Worm (Caenorhabditis elegans): ENCODE results near the gene pals-33.

Gene pals-33

ce11 chrV:3706167-3706566 is 33.0 kb downstream of the pals-33 start:
- TF ChIP-seq dpl-1 (GFP tag; optimal IDR thresholded peaks at IDR 0.05) (no peak), nhr-28 (tag; optimal IDR thresholded peaks at IDR 0.05) (no peak), sox-4 (tag; optimal IDR thresholded peaks at IDR 0.05) (no peak)

ce11 chrV:3706893-3707292 is 33.7 kb downstream of the pals-33 start:
- peak; percentile 11 for TF ChIP-seq ceh-8 (GFP tag; optimal IDR thresholded peaks at IDR 0.05)
- no peak for TF ChIP-seq nhr-71 (tag; optimal IDR thresholded peaks at IDR 0.05)

ce11 chrV:3711544-3711943 is 38.4 kb downstream of the pals-33 start:
- TF ChIP-seq swsn-7 (tag; optimal IDR thresholded peaks at IDR 0.05) (no peak), elt-3 (tag; optimal IDR thresholded peaks at IDR 0.05) (no peak), lsy-2 (tag; optimal IDR thresholded peaks at IDR 0.05) (no peak), unc-98 (GFP tag; IDR thresholded peaks at IDR 0.05) (no peak), ama-1 (optimal IDR thresholded peaks at IDR 0.05) (no peak), nhr-19 (GFP tag; conservative IDR thresholded peaks at IDR 0.05) (no peak), pag-3 (tag; optimal IDR thresholded peaks at IDR 0.05; ENCODE audit: borderline replicate concordance, insufficient read depth) (no peak), ets-5 (GFP tag; IDR thresholded peaks at IDR 0.05) (no peak), sox-4 (tag; optimal IDR thresholded peaks at IDR 0.05) (no peak), ztf-11 (tag; optimal IDR thresholded peaks at IDR 0.05) (no peak), mep-1 (tag; optimal IDR thresholded peaks at IDR 0.05) (no peak), blmp-1 (tag; optimal IDR thresholded peaks at IDR 0.05) (no peak), ceh-63 (GFP tag; optimal IDR thresholded peaks at IDR 0.05) (no peak), Y116A8C.19 (tag; optimal IDR thresholded peaks at IDR 0.05; ENCODE audit: borderline replicate concordance) (no peak), nhr-12 (tag; optimal IDR thresholded peaks at IDR 0.05) (no peak), nhr-237 (tag; optimal IDR thresholded peaks at IDR 0.05) (no peak), fos-1 (tag; optimal IDR thresholded peaks at IDR 0.05) (no peak), lin-13 (GFP tag; optimal IDR thresholded peaks at IDR 0.05) (no peak), xbp-1 (tag; optimal IDR thresholded peaks at IDR 0.05) (no peak)

ce11 chrV:3712192-3712591 is 39.0 kb downstream of the pals-33 start:
- no peak for TF ChIP-seq nhr-12 (tag; optimal IDR thresholded peaks at IDR 0.05)
- no peak for TF ChIP-seq nhr-237 (tag; optimal IDR thresholded peaks at IDR 0.05)
- no peak for TF ChIP-seq rnt-1 (tag; optimal IDR thresholded peaks at IDR 0.05)
- no peak for TF ChIP-seq hlh-4 (tag; optimal IDR thresholded peaks at IDR 0.05)
- TF ChIP-seq fkh-8 (tag; optimal IDR thresholded peaks at IDR 0.05), result peak; percentile 14
- peak in 1 of 2 experiments; percentile 1 for TF ChIP-seq lsy-2 (tag; optimal IDR thresholded peaks at IDR 0.05)
- TF ChIP-seq mef-2 (tag; optimal IDR thresholded peaks at IDR 0.05), result no peak
- peak; percentile 8 for TF ChIP-seq tbx-2 (tag; optimal IDR thresholded peaks at IDR 0.05)

- TF ChIP-seq nhr-84 (tag; optimal IDR thresholded peaks at IDR 0.05) (no peak), lin-15B (tag; optimal IDR thresholded peaks at IDR 0.05) (no peak), nhr-71 (tag; optimal IDR thresholded peaks at IDR 0.05) (no peak), snu-23 (GFP tag; optimal IDR thresholded peaks at IDR 0.05) (peak; percentile 0), fkh-8 (tag; optimal IDR thresholded peaks at IDR 0.05) (no peak)
Observed at ce11 chrV:3712955-3713354, 39.8 kb downstream of the pals-33 start.

- TF ChIP-seq efl-3 (GFP tag; optimal IDR thresholded peaks at IDR 0.05) (no peak), ceh-8 (GFP tag; optimal IDR thresholded peaks at IDR 0.05) (peak; percentile 4), sup-37 (GFP tag; optimal IDR thresholded peaks at IDR 0.05) (no peak), ets-5 (GFP tag; IDR thresholded peaks at IDR 0.05) (0 out of 2 replicates have a peak, but pooled peaks have one; percentile 74)
Observed at ce11 chrV:3714750-3715149, 41.6 kb downstream of the pals-33 start.

Measured in whole organism, L1 larva.